Fruit fly (Drosophila melanogaster): Measurements from ENCODE around the gene IntS11.

Gene IntS11

dm6 chr3R:29697841-29698240 lies 47.3 kb upstream of the IntS11 start:
- TF ChIP-seq OdsH (GFP tag; optimal IDR thresholded peaks at IDR 0.05) (no peak), Abd-B (GFP tag; optimal IDR thresholded peaks at IDR 0.05) (no peak), Myc (optimal IDR thresholded peaks at IDR 0.05) (no peak), pan (optimal IDR thresholded peaks at IDR 0.05) (no peak), Sp1 (GFP tag; optimal IDR thresholded peaks at IDR 0.05) (no peak), woc (GFP tag; optimal IDR thresholded peaks at IDR 0.05) (no peak)

dm6 chr3R:29699220-29699619 lies 45.9 kb upstream of the IntS11 start:
- TF ChIP-seq Rel (GFP tag; optimal IDR thresholded peaks at IDR 0.05) (no peak), Rel (tag; optimal IDR thresholded peaks at IDR 0.05) (no peak), Sp1 (GFP tag; optimal IDR thresholded peaks at IDR 0.05) (no peak), br (GFP tag; optimal IDR thresholded peaks at IDR 0.05) (no peak), HLH106 (tag; optimal IDR thresholded peaks at IDR 0.05) (no peak), Hnf4 (GFP tag; optimal IDR thresholded peaks at IDR 0.05) (no peak), N (GFP tag; optimal IDR thresholded peaks at IDR 0.05) (no peak), GATAd (GFP tag; optimal IDR thresholded peaks at IDR 0.05) (no peak), woc (GFP tag; optimal IDR thresholded peaks at IDR 0.05) (no peak)

dm6 chr3R:29701739-29702138 lies 43.4 kb upstream of the IntS11 start:
- TF ChIP-seq lola (GFP tag; optimal IDR thresholded peaks at IDR 0.05) (no peak), CG9705 (GFP tag; optimal IDR thresholded peaks at IDR 0.05) (no peak), usp (GFP tag; optimal IDR thresholded peaks at IDR 0.05) (no peak), brk (GFP tag; optimal IDR thresholded peaks at IDR 0.05) (no peak), sage (GFP tag; optimal IDR thresholded peaks at IDR 0.05) (no peak), Vsx2 (GFP tag; optimal IDR thresholded peaks at IDR 0.05; ENCODE audit: partially characterized antibody) (no peak), N (GFP tag; optimal IDR thresholded peaks at IDR 0.05) (no peak), foxo (GFP tag; optimal IDR thresholded peaks at IDR 0.05) (no peak), rgr (GFP tag; optimal IDR thresholded peaks at IDR 0.05) (no peak), tai (GFP tag; optimal IDR thresholded peaks at IDR 0.05) (no peak), fru (GFP tag; optimal IDR thresholded peaks at IDR 0.05) (no peak), dl (GFP tag; optimal IDR thresholded peaks at IDR 0.05; ENCODE audit: insufficient read depth in 1 of 2, partially characterized antibody in 2 of 2) (no peak), Hnf4 (GFP tag; optimal IDR thresholded peaks at IDR 0.05) (no peak), GATAd (GFP tag; optimal IDR thresholded peaks at IDR 0.05) (no peak)

- no peak for TF ChIP-seq pan (optimal IDR thresholded peaks at IDR 0.05)
- peak; percentile 47 for TF ChIP-seq fru (GFP tag; optimal IDR thresholded peaks at IDR 0.05)
- peak; percentile 30 for TF ChIP-seq br (GFP tag; optimal IDR thresholded peaks at IDR 0.05)
- peak; percentile 45 for TF ChIP-seq HLH106 (tag; optimal IDR thresholded peaks at IDR 0.05)
- TF ChIP-seq CG9705 (GFP tag; optimal IDR thresholded peaks at IDR 0.05) = no peak
- TF ChIP-seq h (GFP tag; optimal IDR thresholded peaks at IDR 0.05) = peak; percentile 61
- no peak for TF ChIP-seq Myc (optimal IDR thresholded peaks at IDR 0.05)
- peak in 1 of 2 experiments; percentile 50 for TF ChIP-seq foxo (GFP tag; optimal IDR thresholded peaks at IDR 0.05)
- peak; percentile 34 for TF ChIP-seq ey (GFP tag; optimal IDR thresholded peaks at IDR 0.05)
Measured at dm6 chr3R:29704557-29704956, 40.6 kb upstream of the IntS11 start.

- TF ChIP-seq CG9705 (GFP tag; optimal IDR thresholded peaks at IDR 0.05) = no peak
- TF ChIP-seq foxo (GFP tag; optimal IDR thresholded peaks at IDR 0.05) = peak in 1 of 2 experiments; percentile 6
Measured at dm6 chr3R:29705789-29706303, 39.3 kb upstream of the IntS11 start.

dm6 chr3R:29707258-29707657 lies 37.9 kb upstream of the IntS11 start:
- TF ChIP-seq sage (GFP tag; optimal IDR thresholded peaks at IDR 0.05) = no peak
- no peak for TF ChIP-seq GATAd (GFP tag; optimal IDR thresholded peaks at IDR 0.05)
- TF ChIP-seq usp (GFP tag; optimal IDR thresholded peaks at IDR 0.05) = no peak
- no peak for TF ChIP-seq CG32264 (GFP tag; optimal IDR thresholded peaks at IDR 0.05)
- TF ChIP-seq pan (optimal IDR thresholded peaks at IDR 0.05) = no peak
- TF ChIP-seq CG9705 (GFP tag; optimal IDR thresholded peaks at IDR 0.05) = no peak
- TF ChIP-seq ey (GFP tag; optimal IDR thresholded peaks at IDR 0.05) = no peak
- no peak for TF ChIP-seq Mio (GFP tag; optimal IDR thresholded peaks at IDR 0.05)
- TF ChIP-seq Hnf4 (GFP tag; optimal IDR thresholded peaks at IDR 0.05) = no peak
- no peak for TF ChIP-seq dl (GFP tag; optimal IDR thresholded peaks at IDR 0.05; ENCODE audit: insufficient read depth in 1 of 2, partially characterized antibody in 2 of 2)
- TF ChIP-seq rgr (GFP tag; optimal IDR thresholded peaks at IDR 0.05) = no peak
- TF ChIP-seq Hr83 (GFP tag; optimal IDR thresholded peaks at IDR 0.05; ENCODE audit: poor library complexity, severe bottlenecking) = no peak
- no peak for TF ChIP-seq Myc (optimal IDR thresholded peaks at IDR 0.05)
- no peak for TF ChIP-seq HLH106 (tag; optimal IDR thresholded peaks at IDR 0.05)
- no peak for TF ChIP-seq Jra (GFP tag; optimal IDR thresholded peaks at IDR 0.05)
- no peak for TF ChIP-seq N (GFP tag; optimal IDR thresholded peaks at IDR 0.05)
- TF ChIP-seq fru (GFP tag; optimal IDR thresholded peaks at IDR 0.05) = no peak
- TF ChIP-seq Hr78 (GFP tag; optimal IDR thresholded peaks at IDR 0.05) = no peak
- TF ChIP-seq Abd-B (GFP tag; optimal IDR thresholded peaks at IDR 0.05) = no peak
- no peak for TF ChIP-seq br (GFP tag; optimal IDR thresholded peaks at IDR 0.05)

Measured in whole organism, wandering third instar larva.